Fruit fly (Drosophila melanogaster) whole organism, adult: ENCODE results near the gene CG12024.

Source experiments
- CG7101 ChIP-seq: fragments of 200-800 bp; sonication (Bioruptor generic); optimal IDR thresholded peaks from 2 replicates; lab custom pipeline; 2018; ENCODE audit warnings: missing biosample characterization, mild to moderate bottlenecking, missing genetic modification characterization, moderate library complexity
- Hr96 ChIP-seq: fragments of 200-800 bp; sonication (Bioruptor generic); optimal IDR thresholded peaks from 2 replicates; lab custom pipeline; 2016; ENCODE audit warnings: missing biosample characterization, missing genetic modification characterization
- Mnt ChIP-seq: fragments of 200-800 bp; sonication (Bioruptor generic); optimal IDR thresholded peaks from 2 replicates; lab custom pipeline; 2016; ENCODE audit warnings: missing biosample characterization, mild to moderate bottlenecking, missing genetic modification characterization
- bab1 ChIP-seq: fragments of 200-800 bp; sonication (Bioruptor generic); optimal IDR thresholded peaks from 3 replicates; lab custom pipeline; 2019; ENCODE audit warnings: missing biosample characterization, mild to moderate bottlenecking, missing genetic modification characterization, moderate library complexity
- tj ChIP-seq: fragments of 200-800 bp; sonication (Bioruptor generic); optimal IDR thresholded peaks from 3 replicates; lab custom pipeline; 2017; ENCODE audit warnings: missing biosample characterization, mild to moderate bottlenecking, missing genetic modification characterization, moderate library complexity

DNA sequence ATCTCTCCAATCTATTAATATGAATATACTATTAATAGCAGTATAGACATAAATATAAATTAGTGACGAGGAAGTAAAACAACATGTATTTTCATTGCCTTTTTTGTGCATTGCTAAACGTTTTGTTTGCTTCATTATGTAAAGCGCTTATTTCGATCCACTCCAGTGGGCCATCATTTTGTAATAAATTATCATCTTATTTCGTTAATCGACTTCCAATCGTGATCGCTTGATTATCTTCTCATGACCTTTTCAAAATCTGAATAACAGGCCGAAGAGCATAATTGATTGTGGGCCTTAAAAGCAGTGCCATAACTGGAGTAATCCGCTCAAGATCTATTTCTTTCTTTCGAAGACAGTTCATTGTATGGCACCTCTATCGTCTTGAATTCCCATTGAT, 39.6 kb upstream of the CG12024 start:
- TF ChIP-seq tj (GFP tag; lab: Kevin White, UChicago) (no peak), Hr96 (GFP tag; lab: Kevin White, UChicago) (no peak), bab1 (no peak), CG7101 (tag; lab: Kevin White, UChicago) (no peak), Mnt (no peak)
